Fruit fly (Drosophila melanogaster) whole organism, pupa: ENCODE measurements around the gene CG42346.

Experiments
- CG10348 ChIP-seq: fragments of 200-800 bp; sonication (Bioruptor generic); IDR thresholded peaks from 2 replicates; pipeline ENCODE4 v1.3.6; 2022; ENCODE audit warnings: missing biosample characterization, missing genetic modification characterization
- CG15710 ChIP-seq: fragments of 200-800 bp; sonication (Bioruptor generic); optimal IDR thresholded peaks from 2 replicates; lab custom pipeline; 2018; ENCODE audit warnings: missing biosample characterization, mild to moderate bottlenecking, missing genetic modification characterization, moderate library complexity
- CG17806 ChIP-seq: fragments of 200-800 bp; sonication (Bioruptor generic); optimal IDR thresholded peaks from 2 replicates; lab custom pipeline; 2018; ENCODE audit warnings: missing biosample characterization, mild to moderate bottlenecking, missing genetic modification characterization, moderate library complexity
- CG34367 ChIP-seq: fragments of 200-800 bp; sonication (Bioruptor generic); optimal IDR thresholded peaks from 2 replicates; lab custom pipeline; 2018; ENCODE audit warnings: missing biosample characterization, mild to moderate bottlenecking, missing genetic modification characterization
- D1 ChIP-seq: fragments of 200-800 bp; sonication (Bioruptor generic); optimal IDR thresholded peaks from 2 replicates; lab custom pipeline; 2018; ENCODE audit warnings: missing biosample characterization, mild to moderate bottlenecking, missing genetic modification characterization, moderate library complexity
- EcR ChIP-seq: fragments of 200-800 bp; sonication (Bioruptor generic); optimal IDR thresholded peaks from 3 replicates; lab custom pipeline; 2019; ENCODE audit warnings: missing biosample characterization, missing genetic modification characterization, mild to moderate bottlenecking, moderate library complexity, missing genetic modification reagents
- Pif1A ChIP-seq: fragments of 200-800 bp; sonication (Bioruptor generic); optimal IDR thresholded peaks from 3 replicates; lab custom pipeline; 2016; ENCODE audit warnings: missing biosample characterization, missing genetic modification characterization

DNA sequence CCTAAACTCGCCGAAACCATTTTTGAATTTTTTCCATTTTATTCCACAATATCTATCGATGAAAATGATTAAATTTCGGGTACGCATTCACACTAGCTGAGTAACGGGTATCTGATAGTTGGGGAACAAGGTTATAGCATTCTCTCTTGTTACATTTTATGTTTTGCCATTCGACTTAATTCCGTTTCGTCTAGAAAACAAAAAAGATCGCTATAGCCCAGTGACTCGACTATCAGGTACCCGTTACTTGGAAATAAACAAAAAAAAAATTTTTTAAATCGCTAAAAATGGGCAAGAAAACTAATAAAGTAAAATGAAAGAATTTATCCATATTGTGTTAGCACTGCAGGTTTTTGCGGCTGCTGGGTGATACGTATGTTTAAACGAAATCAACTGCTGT, 6.2 kb downstream of the CG42346 start:
- TF ChIP-seq Pif1A (GFP tag; lab: Kevin White, UChicago), result no peak
- no peak for TF ChIP-seq CG15710 (tag; lab: Kevin White, UChicago)
- TF ChIP-seq CG34367 (tag; lab: Kevin White, UChicago), result no peak
- TF ChIP-seq D1 (tag; lab: Kevin White, UChicago), result no peak
- no peak for TF ChIP-seq CG10348 (GFP tag; lab: Robert Waterston, UW)
- TF ChIP-seq EcR (GFP tag; lab: Kevin White, UChicago), result no peak
- no peak for TF ChIP-seq CG17806 (tag; lab: Kevin White, UChicago)
